Fruit fly (Drosophila melanogaster) whole organism, embryonic: ENCODE data around the gene CG3071.

Experiments
- Atf3 ChIP-seq: fragments of 200-800 bp; sonication (Bioruptor generic); optimal IDR thresholded peaks from 3 replicates; lab custom pipeline; 2016; ENCODE audit warnings: missing biosample characterization, missing genetic modification characterization
- Awh ChIP-seq: fragments of 200-800 bp; sonication (Bioruptor generic); IDR thresholded peaks from 2 replicates; pipeline ENCODE4, ENCODE4 v1.3.6; 2022; ENCODE audit warnings: missing biosample characterization, missing genetic modification characterization
- BtbVII ChIP-seq: fragments of 200-800 bp; sonication (Bioruptor generic); optimal IDR thresholded peaks from 3 replicates; lab custom pipeline; 2017; ENCODE audit warnings: missing biosample characterization, mild to moderate bottlenecking, missing genetic modification characterization
- CG10274 ChIP-seq: fragments of 200-800 bp; sonication (Bioruptor generic); optimal IDR thresholded peaks from 3 replicates; lab custom pipeline; 2017; ENCODE audit warnings: missing biosample characterization, mild to moderate bottlenecking, missing genetic modification characterization
- CG10366 ChIP-seq: fragments of 200-800 bp; sonication (Bioruptor generic); IDR thresholded peaks from 2 replicates; pipeline ENCODE4 v1.3.6; 2022; ENCODE audit warnings: missing biosample characterization, missing genetic modification characterization
- CG10431 ChIP-seq: fragments of 200-800 bp; sonication (Bioruptor generic); optimal IDR thresholded peaks from 3 replicates; lab custom pipeline; 2018; ENCODE audit warnings: missing biosample characterization, mild to moderate bottlenecking, missing genetic modification characterization
- CG10979 ChIP-seq: fragments of 200-800 bp; sonication (Bioruptor generic); optimal IDR thresholded peaks from 2 replicates; lab custom pipeline; 2018; ENCODE audit warnings: missing biosample characterization, mild to moderate bottlenecking, missing genetic modification characterization, moderate library complexity
- CG11560 ChIP-seq: fragments of 200-800 bp; sonication (Bioruptor generic); IDR thresholded peaks from 3 replicates; pipeline ENCODE4 v1.3.6; 2022; ENCODE audit warnings: missing biosample characterization, missing genetic modification characterization
- CG11723 ChIP-seq: fragments of 200-800 bp; sonication (Bioruptor generic); optimal IDR thresholded peaks from 2 replicates; lab custom pipeline; 2017; ENCODE audit warnings: missing biosample characterization, mild to moderate bottlenecking, missing genetic modification characterization
- CG13894 ChIP-seq: fragments of 200-800 bp; sonication (Bioruptor generic); optimal IDR thresholded peaks from 3 replicates; lab custom pipeline; 2018; ENCODE audit warnings: missing biosample characterization, mild to moderate bottlenecking, missing genetic modification characterization, moderate library complexity
- CG15514 ChIP-seq: fragments of 200-800 bp; sonication (Bioruptor generic); optimal IDR thresholded peaks from 3 replicates; lab custom pipeline; 2017; ENCODE audit warnings: missing biosample characterization, missing genetic modification characterization, mild to moderate bottlenecking, moderate library complexity, missing genetic modification reagents
- CG17912 ChIP-seq: fragments of 200-800 bp; sonication (Bioruptor generic); optimal IDR thresholded peaks from 2 replicates; lab custom pipeline; 2018; ENCODE audit warnings: missing biosample characterization, mild to moderate bottlenecking, missing genetic modification characterization
- CG18262 ChIP-seq: fragments of 200-800 bp; optimal IDR thresholded peaks from 3 replicates; lab custom pipeline; 2019; ENCODE audit warnings: missing biosample characterization, mild to moderate bottlenecking, missing genetic modification characterization, moderate library complexity
- CG2712 ChIP-seq: fragments of 200-800 bp; optimal IDR thresholded peaks from 3 replicates; lab custom pipeline; 2019; ENCODE audit warnings: missing biosample characterization, mild to moderate bottlenecking, missing genetic modification characterization, moderate library complexity
- CG32767 ChIP-seq: fragments of 200-800 bp; sonication (Bioruptor generic); IDR thresholded peaks from 2 replicates; pipeline ENCODE4 v1.3.6; 2022; ENCODE audit warnings: missing biosample characterization, missing genetic modification characterization
- CG3407 ChIP-seq: fragments of 200-800 bp; sonication (Bioruptor generic); optimal IDR thresholded peaks from 2 replicates; lab custom pipeline; 2018; ENCODE audit warnings: missing biosample characterization, mild to moderate bottlenecking, missing genetic modification characterization
- CG42726 ChIP-seq: fragments of 200-800 bp; sonication (Bioruptor generic); IDR thresholded peaks from 2 replicates; pipeline ENCODE4 v1.3.6; 2022; ENCODE audit warnings: missing biosample characterization, missing genetic modification characterization; ENCODE audit not compliant: partially characterized antibody
- CG7745 ChIP-seq: fragments of 200-800 bp; sonication (Bioruptor generic); optimal IDR thresholded peaks from 2 replicates; lab custom pipeline; 2018; ENCODE audit warnings: missing biosample characterization, mild to moderate bottlenecking, missing genetic modification characterization, moderate library complexity
- CG7963 ChIP-seq: fragments of 200-800 bp; sonication (Bioruptor generic); IDR thresholded peaks from 3 replicates; pipeline ENCODE4 v1.3.6; 2022; ENCODE audit warnings: missing biosample characterization, missing genetic modification characterization; ENCODE audit not compliant: partially characterized antibody
- CG8359 ChIP-seq: fragments of 200-800 bp; sonication (Bioruptor generic); optimal IDR thresholded peaks from 2 replicates; lab custom pipeline; 2017; ENCODE audit warnings: missing biosample characterization, mild to moderate bottlenecking, missing genetic modification characterization, borderline replicate concordance
- CG8388 ChIP-seq: fragments of 200-800 bp; sonication (Bioruptor generic); optimal IDR thresholded peaks from 2 replicates; lab custom pipeline; 2019; ENCODE audit warnings: missing biosample characterization, mild to moderate bottlenecking, missing genetic modification characterization, moderate library complexity
- CG9727 ChIP-seq: fragments of 200-800 bp; sonication (Bioruptor generic); optimal IDR thresholded peaks from 3 replicates; lab custom pipeline; 2017; ENCODE audit warnings: missing biosample characterization, mild to moderate bottlenecking, missing genetic modification characterization
- Dip2 ChIP-seq: fragments of 200-800 bp; sonication (Bioruptor generic); IDR thresholded peaks from 2 replicates; pipeline ENCODE4 v1.3.6; 2022; ENCODE audit warnings: missing biosample characterization, missing genetic modification characterization
- Elba2 ChIP-seq: fragments of 200-800 bp; sonication (Bioruptor generic); optimal IDR thresholded peaks from 3 replicates; lab custom pipeline; 2016; ENCODE audit warnings: missing biosample characterization, missing genetic modification characterization
- Max ChIP-seq: fragments of 200-800 bp; sonication (Bioruptor generic); optimal IDR thresholded peaks from 2 replicates; lab custom pipeline; 2016; ENCODE audit warnings: missing biosample characterization, mild to moderate bottlenecking, missing genetic modification characterization
- Mrtf ChIP-seq: fragments of 200-800 bp; sonication (Bioruptor generic); IDR thresholded peaks from 3 replicates; pipeline ENCODE4 v1.3.6; 2022; ENCODE audit warnings: missing biosample characterization, missing genetic modification characterization
- Nf-YA ChIP-seq: fragments of 200-800 bp; sonication (Bioruptor generic); IDR thresholded peaks from 2 replicates; pipeline ENCODE4 v1.3.6; 2022; ENCODE audit warnings: missing biosample characterization, missing genetic modification characterization
- Oaz ChIP-seq: fragments of 200-800 bp; sonication (Bioruptor generic); IDR thresholded peaks from 2 replicates; pipeline ENCODE4 v1.3.6; 2022; ENCODE audit warnings: missing biosample characterization, missing genetic modification characterization
- PHDP ChIP-seq: fragments of 200-800 bp; sonication (Bioruptor generic); optimal IDR thresholded peaks from 3 replicates; lab custom pipeline; 2018; ENCODE audit warnings: missing biosample characterization, mild to moderate bottlenecking, missing genetic modification characterization, moderate library complexity
- Poxn ChIP-seq: fragments of 200-800 bp; sonication (Bioruptor generic); IDR thresholded peaks from 2 replicates; pipeline ENCODE4 v1.3.6; 2022; ENCODE audit warnings: missing biosample characterization, missing genetic modification characterization
- ac ChIP-seq: fragments of 200-800 bp; sonication (Bioruptor generic); optimal IDR thresholded peaks from 3 replicates; lab custom pipeline; 2017; ENCODE audit warnings: missing biosample characterization, mild to moderate bottlenecking, missing genetic modification characterization
- ara ChIP-seq: fragments of 200-800 bp; sonication (Bioruptor generic); IDR thresholded peaks from 2 replicates; pipeline ENCODE4 v1.3.6; 2022; ENCODE audit warnings: missing biosample characterization, missing genetic modification characterization
- bbx ChIP-seq: fragments of 200-800 bp; sonication (Bioruptor generic); IDR thresholded peaks from 2 replicates; pipeline ENCODE4 v1.3.6; 2022; ENCODE audit warnings: missing biosample characterization, missing genetic modification characterization; ENCODE audit not compliant: partially characterized antibody
- chinmo ChIP-seq: fragments of 200-800 bp; sonication (Bioruptor generic); IDR thresholded peaks from 4 replicates; pipeline ENCODE4 v1.3.6; 2022; ENCODE audit warnings: missing biosample characterization, missing genetic modification characterization; ENCODE audit not compliant: partially characterized antibody
- ci ChIP-seq: fragments of 200-800 bp; sonication (Bioruptor generic); IDR thresholded peaks from 3 replicates; pipeline ENCODE4 v1.3.6; 2022; ENCODE audit warnings: missing biosample characterization, missing genetic modification characterization
- exex ChIP-seq: fragments of 200-800 bp; sonication (Bioruptor generic); optimal IDR thresholded peaks from 4 replicates; lab custom pipeline; 2018; ENCODE audit warnings: missing biosample characterization, mild to moderate bottlenecking, missing genetic modification characterization, moderate library complexity
- gro ChIP-seq: fragments of 200-800 bp; sonication (Bioruptor generic); optimal IDR thresholded peaks from 2 replicates; lab custom pipeline; 2016; ENCODE audit warnings: missing biosample characterization, missing genetic modification characterization
- her ChIP-seq: fragments of 200-800 bp; sonication (Bioruptor generic); optimal IDR thresholded peaks from 2 replicates; lab custom pipeline; 2016; ENCODE audit warnings: missing biosample characterization, missing genetic modification characterization
- hth ChIP-seq: fragments of >200 bp; optimal IDR thresholded peaks from 2 replicates; lab custom pipeline; 2017; ENCODE audit warnings: inconsistent platforms
- peb ChIP-seq: fragments of 200-800 bp; sonication (Bioruptor generic); IDR thresholded peaks from 2 replicates; pipeline ENCODE4 v1.3.6; 2022; ENCODE audit warnings: missing biosample characterization, missing genetic modification characterization
- repo ChIP-seq: fragments of 200-800 bp; sonication (Bioruptor generic); optimal IDR thresholded peaks from 2 replicates; lab custom pipeline; 2016; ENCODE audit warnings: missing biosample characterization, missing genetic modification characterization
- schlank ChIP-seq: fragments of 200-800 bp; sonication (Bioruptor generic); optimal IDR thresholded peaks from 2 replicates; lab custom pipeline; 2018; ENCODE audit warnings: missing biosample characterization, mild to moderate bottlenecking, missing genetic modification characterization
- tgo ChIP-seq: fragments of 200-800 bp; sonication (Bioruptor generic); IDR thresholded peaks from 3 replicates; pipeline ENCODE4 v1.3.6; 2022; ENCODE audit warnings: missing biosample characterization, missing genetic modification characterization
- tio ChIP-seq: fragments of 200-800 bp; sonication (Bioruptor generic); optimal IDR thresholded peaks from 2 replicates; lab custom pipeline; 2017; ENCODE audit warnings: missing biosample characterization, missing genetic modification characterization, inconsistent platforms
- tll ChIP-seq, 2 experiments: fragments of 200-800 bp in 1 of 2; fragments of >200 bp in 1 of 2; sonication (Bioruptor generic) in 1 of 2; optimal IDR thresholded peaks; 2 replicates each; lab custom pipeline; 2017 to 2019; ENCODE audit warnings: missing biosample characterization in 2 of 2, missing genetic modification characterization in 2 of 2, mild to moderate bottlenecking in 1 of 2, moderate library complexity in 1 of 2
- tna ChIP-seq: fragments of 200-800 bp; sonication (Bioruptor generic); IDR thresholded peaks from 2 replicates; pipeline ENCODE4 v1.3.6; 2022; ENCODE audit warnings: missing biosample characterization, missing genetic modification characterization; ENCODE audit not compliant: partially characterized antibody
- wor ChIP-seq: fragments of 200-800 bp; sonication (Bioruptor generic); IDR thresholded peaks from 2 replicates; pipeline ENCODE4 v1.3.6; 2022; ENCODE audit warnings: missing biosample characterization, missing genetic modification characterization
- zfh1 ChIP-seq: fragments of 200-800 bp; sonication (Bioruptor generic); IDR thresholded peaks from 3 replicates; pipeline ENCODE4 v1.3.6; 2022; ENCODE audit warnings: missing biosample characterization, missing genetic modification characterization

CG3071 gene

dm6 chrX:2301613-2302522 is 39.2 kb downstream of the CG3071 start (continued):
- TF ChIP-seq tio (GFP tag; lab: Kevin White, UChicago) (peak; percentile 81), ci (peak; percentile 88), CG3407 (peak; percentile 77), gro (GFP tag; lab: Kevin White, UChicago) (peak; percentile 45), Awh (GFP tag; lab: Robert Waterston, UW) (peak; percentile 85), hth (lab: Kevin White, UChicago) (no peak), tgo (GFP tag; lab: Robert Waterston, UW) (peak; percentile 82; the same call in 2 of the 3 replicates), CG32767 (GFP tag; lab: Robert Waterston, UW) (peak; percentile 90), CG7963 (no peak), Nf-YA (GFP tag; lab: Robert Waterston, UW) (peak; percentile 58; the same call in 1 of the 2 replicates), CG8388 (peak; percentile 82), peb (GFP tag; lab: Robert Waterston, UW) (peak; percentile 71), chinmo (GFP tag; lab: Robert Waterston, UW) (peak; percentile 83), bbx (GFP tag; lab: Robert Waterston, UW) (no peak), Atf3 (GFP tag; lab: Kevin White, UChicago) (peak; percentile 75), CG11560 (tag; lab: Robert Waterston, UW) (peak; percentile 66), Max (GFP tag; lab: Kevin White, UChicago) (peak; percentile 58), CG2712 (tag; lab: Kevin White, UChicago) (peak; percentile 84), wor (GFP tag; lab: Robert Waterston, UW) (peak; percentile 78), Oaz (peak; percentile 82), repo (GFP tag; lab: Kevin White, UChicago) (peak; percentile 85), CG10274 (GFP tag; lab: Kevin White, UChicago) (peak; percentile 62), zfh1 (GFP tag; lab: Robert Waterston, UW) (peak; percentile 80), her (GFP tag; lab: Kevin White, UChicago) (peak; percentile 80), CG17912 (peak; percentile 3), PHDP (tag; lab: Kevin White, UChicago) (peak; percentile 84), ac (GFP tag; lab: Kevin White, UChicago) (peak; percentile 23), CG10979 (peak; percentile 84), CG8359 (GFP tag; lab: Kevin White, UChicago) (peak; percentile 67), CG10431 (GFP tag; lab: Kevin White, UChicago) (peak; percentile 53), Poxn (GFP tag; lab: Robert Waterston, UW) (peak; percentile 22; the same call in 1 of the 2 replicates), CG42726 (GFP tag; lab: Robert Waterston, UW) (no peak), CG18262 (peak; percentile 86), ara (GFP tag; lab: Robert Waterston, UW) (peak; percentile 87), CG11723 (GFP tag; lab: Kevin White, UChicago) (peak; percentile 55), CG10366 (GFP tag; lab: Robert Waterston, UW) (peak; percentile 68), CG13894 (tag; lab: Kevin White, UChicago) (no peak), Elba2 (GFP tag; lab: Kevin White, UChicago) (no peak), tll (GFP tag; optimal IDR thresholded peaks at IDR 0.05; lab: Kevin White, UChicago) (no peak), CG15514 (GFP tag; lab: Kevin White, UChicago) (peak; percentile 62), Dip2 (GFP tag; lab: Robert Waterston, UW) (no peak), exex (tag; lab: Kevin White, UChicago) (no peak), BtbVII (GFP tag; lab: Kevin White, UChicago) (peak; percentile 63), Mrtf (GFP tag; lab: Robert Waterston, UW) (peak; percentile 81), CG7745 (tag; lab: Kevin White, UChicago) (no peak), tna (no peak), CG9727 (GFP tag; lab: Kevin White, UChicago) (peak; percentile 81), schlank (peak; percentile 60)
